Worm (Caenorhabditis elegans) whole organism, midembryonic: ENCODE results near the gene scc-2.

Experiments used
- T22C8.4 ChIP-seq: fragments of 200-800 bp; sonication (Bioruptor generic); IDR thresholded peaks from 2 replicates; pipeline ENCODE4 v1.3.6; 2022; ENCODE audit warnings: missing genetic modification characterization, missing compliant biosample characterization
- cog-1 ChIP-seq: sonication (generic microtip); optimal IDR thresholded peaks from 2 replicates; lab custom pipeline; 2016; ENCODE audit warnings: missing genetic modification characterization, missing compliant biosample characterization
- flt-1 ChIP-seq: fragments of 200-800 bp; sonication (Bioruptor generic); IDR thresholded peaks from 2 replicates; pipeline ENCODE4 v1.3.6; 2022; ENCODE audit warnings: missing genetic modification characterization, missing compliant biosample characterization
- klf-2 ChIP-seq: fragments of 200-800 bp; sonication (Bioruptor generic); conservative IDR thresholded peaks from 2 replicates; pipeline ENCODE4 v1.3.6; 2022; ENCODE audit warnings: missing genetic modification reagents, missing genetic modification characterization, missing compliant biosample characterization
- med-1 ChIP-seq: sonication (generic microtip); optimal IDR thresholded peaks from 2 replicates; lab custom pipeline; 2017; ENCODE audit warnings: missing genetic modification characterization, mild to moderate bottlenecking, missing compliant biosample characterization, antibody characterized with exemption, missing genetic modification reagents; ENCODE audit not compliant: insufficient read depth
- ref-1 ChIP-seq: fragments of 200-800 bp; sonication (Bioruptor generic); conservative IDR thresholded peaks from 2 replicates; pipeline ENCODE4 v1.3.6; 2022; ENCODE audit warnings: missing genetic modification reagents, missing genetic modification characterization, missing compliant biosample characterization
- tab-1 ChIP-seq: fragments of 200-800 bp; sonication (Bioruptor generic); IDR thresholded peaks from 2 replicates; pipeline ENCODE4 v1.3.6; 2022; ENCODE audit warnings: missing genetic modification characterization, missing compliant biosample characterization
- ztf-23 ChIP-seq: fragments of 200-800 bp; sonication (Bioruptor generic); IDR thresholded peaks from 2 replicates; pipeline ENCODE4 v1.3.6; 2022; ENCODE audit warnings: missing genetic modification reagents, missing genetic modification characterization, missing compliant biosample characterization
- ztf-29 ChIP-seq: fragments of 200-800 bp; sonication (Bioruptor generic); IDR thresholded peaks from 2 replicates; pipeline ENCODE4 v1.3.6; 2022; ENCODE audit warnings: missing genetic modification reagents, missing genetic modification characterization, missing compliant biosample characterization

DNA sequence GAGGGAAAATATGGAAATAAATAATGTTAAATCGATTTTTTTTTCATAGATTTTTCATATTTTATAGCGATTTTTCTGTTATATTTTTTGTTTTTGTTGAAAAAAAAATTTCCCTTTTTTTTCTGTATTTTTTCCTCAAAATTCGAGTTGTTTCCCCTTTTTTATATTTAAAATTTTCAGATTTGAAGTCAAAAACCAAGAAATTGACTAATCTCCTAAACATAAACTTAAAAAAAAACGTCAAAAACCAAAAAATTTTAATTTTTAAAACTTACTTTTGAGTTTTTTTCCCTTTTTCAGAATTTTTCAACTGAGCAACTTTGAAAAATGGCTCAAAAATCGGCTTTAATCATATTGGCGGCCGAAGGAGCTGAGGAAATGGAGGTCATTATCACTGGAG, 26.8 kb upstream of the scc-2 start, which contains the start of gene djr-1.1:
- TF ChIP-seq flt-1 (GFP tag; lab: Robert Waterston, UW) (no peak), tab-1 (GFP tag; lab: Robert Waterston, UW) (no peak), klf-2 (GFP tag; lab: Robert Waterston, UW) (no peak), med-1 (GFP tag; lab: Kevin White, UChicago) (no peak), ref-1 (GFP tag; lab: Robert Waterston, UW) (no peak), cog-1 (tag; lab: Kevin White, UChicago) (no peak), T22C8.4 (no peak), ztf-29 (no peak), ztf-23 (GFP tag; lab: Robert Waterston, UW) (no peak)
